Worm (Caenorhabditis elegans): ENCODE measurements around the gene F38E1.6.

- TF ChIP-seq snpc-4 (tag; optimal IDR thresholded peaks at IDR 0.05) (no peak), dsc-1 (tag; optimal IDR thresholded peaks at IDR 0.05) (no peak), skn-1 (tag; optimal IDR thresholded peaks at IDR 0.05) (no peak), lin-39 (tag; optimal IDR thresholded peaks at IDR 0.05) (no peak), unc-130 (tag; optimal IDR thresholded peaks at IDR 0.05) (no peak), swsn-7 (tag; optimal IDR thresholded peaks at IDR 0.05) (no peak), fos-1 (tag; optimal IDR thresholded peaks at IDR 0.05) (no peak), egl-13 (tag; optimal IDR thresholded peaks at IDR 0.05) (no peak)
Measured at ce11 chrV:8359792-8360191, at the start of gene F38E1.6.
